Fruit fly (Drosophila melanogaster) whole organism, embryonic: ENCODE measurements around the gene CG43867.

Experiments
- Ada2b ChIP-seq: fragments of 200-800 bp; sonication (Bioruptor generic); IDR thresholded peaks from 2 replicates; pipeline ENCODE4 v1.3.6; 2022; ENCODE audit warnings: missing biosample characterization, missing genetic modification characterization
- Antp ChIP-seq: fragments of 200-800 bp; sonication (Bioruptor generic); optimal IDR thresholded peaks from 3 replicates; lab custom pipeline; 2016; ENCODE audit warnings: missing biosample characterization, missing genetic modification characterization
- B-H2 ChIP-seq: fragments of 200-800 bp; sonication (Bioruptor generic); optimal IDR thresholded peaks from 2 replicates; lab custom pipeline; 2018; ENCODE audit warnings: missing biosample characterization, mild to moderate bottlenecking, missing genetic modification characterization
- BEAF-32 ChIP-seq: fragments of 200-800 bp; sonication (Bioruptor generic); optimal IDR thresholded peaks from 3 replicates; lab custom pipeline; 2017; ENCODE audit warnings: missing biosample characterization, missing genetic modification characterization, mild to moderate bottlenecking, moderate library complexity, missing genetic modification reagents
- CG10267 ChIP-seq: fragments of 200-800 bp; sonication (Bioruptor generic); optimal IDR thresholded peaks from 2 replicates; lab custom pipeline; 2018; ENCODE audit warnings: missing biosample characterization, mild to moderate bottlenecking, missing genetic modification characterization, moderate library complexity
- CG10321 ChIP-seq: fragments of 200-800 bp; sonication (Bioruptor generic); IDR thresholded peaks from 2 replicates; pipeline ENCODE4 v1.3.6; 2022; ENCODE audit warnings: missing biosample characterization, missing genetic modification characterization
- CG10565 ChIP-seq: fragments of 200-800 bp; sonication (Bioruptor generic); optimal IDR thresholded peaks from 3 replicates; lab custom pipeline; 2016; ENCODE audit warnings: missing biosample characterization, mild to moderate bottlenecking, missing genetic modification characterization
- CG15269 ChIP-seq: fragments of 200-800 bp; sonication (Bioruptor generic); optimal IDR thresholded peaks from 2 replicates; lab custom pipeline; 2018; ENCODE audit warnings: missing biosample characterization, mild to moderate bottlenecking, missing genetic modification characterization, moderate library complexity
- CG16815 ChIP-seq: fragments of 200-800 bp; sonication (Bioruptor generic); optimal IDR thresholded peaks from 3 replicates; lab custom pipeline; 2017; ENCODE audit warnings: missing biosample characterization, mild to moderate bottlenecking, missing genetic modification characterization
- CG17568 ChIP-seq: fragments of 200-800 bp; sonication (Bioruptor generic); optimal IDR thresholded peaks from 2 replicates; lab custom pipeline; 2018; ENCODE audit warnings: missing biosample characterization, mild to moderate bottlenecking, missing genetic modification characterization, moderate library complexity
- CG17829 ChIP-seq: fragments of 200-800 bp; optimal IDR thresholded peaks from 2 replicates; lab custom pipeline; 2019; ENCODE audit warnings: missing biosample characterization, mild to moderate bottlenecking, missing genetic modification characterization, moderate library complexity
- CG1792 ChIP-seq: fragments of 200-800 bp; sonication (Bioruptor generic); optimal IDR thresholded peaks from 2 replicates; lab custom pipeline; 2016; ENCODE audit warnings: missing biosample characterization, missing genetic modification characterization
- CG2199 ChIP-seq: fragments of 200-800 bp; sonication (Bioruptor generic); IDR thresholded peaks from 3 replicates; pipeline ENCODE4 v1.3.6; 2022; ENCODE audit warnings: missing biosample characterization, missing genetic modification characterization
- CG30020 ChIP-seq: fragments of 200-800 bp; optimal IDR thresholded peaks from 2 replicates; lab custom pipeline; 2019; ENCODE audit warnings: missing biosample characterization, mild to moderate bottlenecking, missing genetic modification characterization, moderate library complexity
- CG4282 ChIP-seq: fragments of 200-800 bp; sonication (Bioruptor generic); optimal IDR thresholded peaks from 2 replicates; lab custom pipeline; 2016; ENCODE audit warnings: missing biosample characterization, missing genetic modification characterization
- CG4360 ChIP-seq: fragments of 200-800 bp; sonication (Bioruptor generic); IDR thresholded peaks from 2 replicates; pipeline ENCODE4 v1.3.6; 2022; ENCODE audit warnings: missing biosample characterization, missing genetic modification characterization
- CG6175 ChIP-seq: fragments of 200-800 bp; sonication (Bioruptor generic); IDR thresholded peaks from 3 replicates; pipeline ENCODE4 v1.3.6; 2022; ENCODE audit warnings: missing biosample characterization, missing genetic modification characterization
- CG6272 ChIP-seq: fragments of 200-800 bp; sonication (Bioruptor generic); IDR thresholded peaks from 2 replicates; pipeline ENCODE4 v1.3.6; 2022; ENCODE audit warnings: missing biosample characterization, missing genetic modification characterization
- CG6654 ChIP-seq: fragments of 200-800 bp; sonication (Bioruptor generic); optimal IDR thresholded peaks from 2 replicates; lab custom pipeline; 2017; ENCODE audit warnings: missing biosample characterization, mild to moderate bottlenecking, missing genetic modification characterization
- CG7839 ChIP-seq: fragments of 200-800 bp; sonication (Bioruptor generic); optimal IDR thresholded peaks from 3 replicates; lab custom pipeline; 2018; ENCODE audit warnings: missing biosample characterization, mild to moderate bottlenecking, missing genetic modification characterization, moderate library complexity
- CG9797 ChIP-seq: fragments of 200-800 bp; sonication (Bioruptor generic); optimal IDR thresholded peaks from 3 replicates; lab custom pipeline; 2018; ENCODE audit warnings: missing biosample characterization, mild to moderate bottlenecking, missing genetic modification characterization
- CG9932 ChIP-seq: fragments of 200-800 bp; sonication (Bioruptor generic); IDR thresholded peaks from 2 replicates; pipeline ENCODE4 v1.3.6; 2022; ENCODE audit warnings: missing biosample characterization, missing genetic modification characterization
- Chrac-16 ChIP-seq: fragments of 200-800 bp; sonication (Bioruptor generic); optimal IDR thresholded peaks from 3 replicates; lab custom pipeline; 2016; ENCODE audit warnings: missing biosample characterization, missing genetic modification characterization
- CrebB ChIP-seq: fragments of 200-800 bp; sonication (Bioruptor generic); optimal IDR thresholded peaks from 3 replicates; lab custom pipeline; 2018; ENCODE audit warnings: missing biosample characterization, mild to moderate bottlenecking, missing genetic modification characterization
- D19A ChIP-seq: fragments of 200-800 bp; optimal IDR thresholded peaks from 3 replicates; lab custom pipeline; 2019; ENCODE audit warnings: missing biosample characterization, mild to moderate bottlenecking, missing genetic modification characterization, moderate library complexity
- Doc3 ChIP-seq: fragments of 200-800 bp; sonication (Bioruptor generic); IDR thresholded peaks from 3 replicates; pipeline ENCODE4 v1.3.6; 2022; ENCODE audit warnings: missing biosample characterization, missing genetic modification characterization; ENCODE audit not compliant: partially characterized antibody
- Gug ChIP-seq: fragments of 200-800 bp; sonication (Bioruptor generic); IDR thresholded peaks from 4 replicates; pipeline ENCODE4 v1.3.6; 2022; ENCODE audit warnings: missing biosample characterization, missing genetic modification characterization
- HLH4C ChIP-seq: fragments of 200-800 bp; sonication (Bioruptor generic); IDR thresholded peaks from 3 replicates; pipeline ENCODE4 v1.3.6; 2022; ENCODE audit warnings: missing biosample characterization, missing genetic modification characterization; ENCODE audit not compliant: partially characterized antibody
- Lpt ChIP-seq: fragments of >200 bp; optimal IDR thresholded peaks from 2 replicates; lab custom pipeline; 2018; ENCODE audit warnings: missing biosample characterization, missing genetic modification characterization
- Mrtf ChIP-seq: fragments of 200-800 bp; sonication (Bioruptor generic); IDR thresholded peaks from 3 replicates; pipeline ENCODE4 v1.3.6; 2022; ENCODE audit warnings: missing biosample characterization, missing genetic modification characterization
- Nf-YA ChIP-seq: fragments of 200-800 bp; sonication (Bioruptor generic); IDR thresholded peaks from 2 replicates; pipeline ENCODE4 v1.3.6; 2022; ENCODE audit warnings: missing biosample characterization, missing genetic modification characterization
- Nf-YC ChIP-seq: fragments of 200-800 bp; optimal IDR thresholded peaks from 3 replicates; lab custom pipeline; 2019; ENCODE audit warnings: missing biosample characterization, mild to moderate bottlenecking, missing genetic modification characterization, moderate library complexity
- Optix ChIP-seq: fragments of 200-800 bp; sonication (Bioruptor generic); IDR thresholded peaks from 3 replicates; pipeline ENCODE4 v1.3.6; 2022; ENCODE audit warnings: missing biosample characterization, missing genetic modification characterization
- Side ChIP-seq: fragments of 200-800 bp; sonication (Bioruptor generic); optimal IDR thresholded peaks from 2 replicates; lab custom pipeline; 2016; ENCODE audit warnings: missing biosample characterization, missing genetic modification characterization
- Spps ChIP-seq: fragments of 200-800 bp; sonication (Bioruptor generic); optimal IDR thresholded peaks from 2 replicates; lab custom pipeline; 2018; ENCODE audit warnings: missing biosample characterization, mild to moderate bottlenecking, missing genetic modification characterization
- Sry-δ ChIP-seq: fragments of 200-800 bp; sonication (Bioruptor generic); optimal IDR thresholded peaks from 2 replicates; lab custom pipeline; 2016; ENCODE audit warnings: missing biosample characterization, missing genetic modification characterization
- Usf ChIP-seq: fragments of 200-800 bp; sonication (Bioruptor generic); optimal IDR thresholded peaks from 2 replicates; lab custom pipeline; 2017; ENCODE audit warnings: missing genotype, missing biosample characterization, missing genetic modification characterization
- ara ChIP-seq: fragments of 200-800 bp; sonication (Bioruptor generic); IDR thresholded peaks from 2 replicates; pipeline ENCODE4 v1.3.6; 2022; ENCODE audit warnings: missing biosample characterization, missing genetic modification characterization
- danr ChIP-seq: fragments of 200-800 bp; sonication (Bioruptor generic); IDR thresholded peaks from 2 replicates; pipeline ENCODE4 v1.3.6; 2022; ENCODE audit warnings: missing biosample characterization, missing genetic modification characterization
- ems ChIP-seq: fragments of 200-800 bp; sonication (Bioruptor generic); optimal IDR thresholded peaks from 3 replicates; lab custom pipeline; 2016; ENCODE audit warnings: missing biosample characterization, missing genetic modification characterization
- en ChIP-seq: fragments of 200-800 bp; sonication (Bioruptor generic); optimal IDR thresholded peaks from 2 replicates; lab custom pipeline; 2016; ENCODE audit warnings: missing biosample characterization, missing genetic modification characterization
- eyg ChIP-seq: fragments of 200-800 bp; sonication (Bioruptor generic); optimal IDR thresholded peaks from 3 replicates; lab custom pipeline; 2016; ENCODE audit warnings: missing biosample characterization, missing genetic modification characterization
- gt ChIP-seq: fragments of 200-800 bp; sonication (Bioruptor generic); IDR thresholded peaks from 2 replicates; pipeline ENCODE4 v1.3.6; 2022; ENCODE audit warnings: missing biosample characterization, missing genetic modification characterization
- h ChIP-seq: fragments of >200 bp; optimal IDR thresholded peaks from 2 replicates; lab custom pipeline; 2017
- nerfin-2 ChIP-seq: fragments of 200-800 bp; sonication (Bioruptor generic); IDR thresholded peaks from 2 replicates; pipeline ENCODE4 v1.3.6; 2022; ENCODE audit warnings: missing biosample characterization, missing genetic modification characterization; ENCODE audit not compliant: partially characterized antibody
- nom ChIP-seq: fragments of 200-800 bp; sonication (Bioruptor generic); optimal IDR thresholded peaks from 2 replicates; lab custom pipeline; 2017; ENCODE audit warnings: missing biosample characterization, missing genetic modification characterization, mild to moderate bottlenecking, moderate library complexity, missing genetic modification reagents
- org-1 ChIP-seq: fragments of 200-800 bp; sonication (Bioruptor generic); optimal IDR thresholded peaks from 2 replicates; lab custom pipeline; 2017; ENCODE audit warnings: missing biosample characterization, missing genetic modification characterization
- rib ChIP-seq: fragments of 200-800 bp; sonication (Bioruptor generic); IDR thresholded peaks from 2 replicates; pipeline ENCODE4 v1.3.6; 2022; ENCODE audit warnings: missing biosample characterization, missing genetic modification characterization
- sd ChIP-seq: fragments of 200-800 bp; sonication (Bioruptor generic); optimal IDR thresholded peaks from 3 replicates; lab custom pipeline; 2018; ENCODE audit warnings: missing biosample characterization, mild to moderate bottlenecking, missing genetic modification characterization, moderate library complexity
- ssp ChIP-seq: fragments of 200-800 bp; sonication (Bioruptor generic); IDR thresholded peaks from 2 replicates; pipeline ENCODE4 v1.3.6; 2022; ENCODE audit warnings: missing biosample characterization, missing genetic modification characterization
- tll ChIP-seq, 2 experiments: fragments of 200-800 bp in 1 of 2; fragments of >200 bp in 1 of 2; sonication (Bioruptor generic) in 1 of 2; optimal IDR thresholded peaks; 2 replicates each; lab custom pipeline; 2017 to 2019; ENCODE audit warnings: missing biosample characterization in 2 of 2, missing genetic modification characterization in 2 of 2, mild to moderate bottlenecking in 1 of 2, moderate library complexity in 1 of 2

CG43867 gene

DNA sequence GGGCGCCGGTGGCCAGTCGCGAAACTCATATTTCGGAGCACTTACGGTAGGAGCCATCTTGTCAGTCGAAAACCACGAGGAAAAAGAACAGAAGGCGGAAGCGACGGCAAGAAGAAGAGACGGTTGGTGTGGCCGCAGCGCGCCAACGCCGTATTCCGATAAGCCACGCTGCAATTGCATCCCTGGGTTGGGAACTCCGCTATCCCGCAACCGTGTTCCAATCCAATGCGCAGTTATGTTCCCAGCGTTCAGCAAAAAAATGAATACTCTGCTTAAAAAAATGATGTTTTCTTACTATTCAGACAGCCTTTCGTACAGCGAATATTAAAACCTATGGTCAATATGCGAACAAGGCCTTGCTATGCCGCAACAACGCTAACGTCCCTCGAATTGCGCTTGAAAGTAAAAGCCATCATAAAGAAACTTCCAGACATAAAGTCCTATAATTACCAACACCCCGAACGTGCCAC is 162.7 kb downstream of the CG43867 start, which contains the start of gene RpL22 (continued):
- TF ChIP-seq nerfin-2 (GFP tag; lab: Robert Waterston, UW) = no peak
- peak; percentile 83 for TF ChIP-seq eyg (GFP tag; lab: Kevin White, UChicago)
- TF ChIP-seq CG4282 (GFP tag; lab: Kevin White, UChicago) = peak; percentile 90
- peak; percentile 79 for TF ChIP-seq CG7839 (tag; lab: Kevin White, UChicago)
- peak; percentile 78 for TF ChIP-seq CG6175 (GFP tag; lab: Robert Waterston, UW)
- peak; percentile 71 for TF ChIP-seq CG16815 (GFP tag; lab: Kevin White, UChicago)
- TF ChIP-seq gt (GFP tag; lab: Robert Waterston, UW) = peak; percentile 63; the same call in 1 of the 2 replicates
- peak; percentile 89 for TF ChIP-seq CG2199 (GFP tag; lab: Robert Waterston, UW)
- TF ChIP-seq ara = peak; percentile 75
- peak; percentile 60; the same call in 2 of the 3 replicates for TF ChIP-seq Mrtf
- peak; percentile 66 for TF ChIP-seq BEAF-32 (GFP tag; lab: Kevin White, UChicago)
- peak; percentile 37; the same call in 1 of the 3 replicates for TF ChIP-seq HLH4C (GFP tag; lab: Robert Waterston, UW)
- peak; percentile 38; the same call in 1 of the 2 replicates for TF ChIP-seq CG4360 (GFP tag; lab: Robert Waterston, UW)
- TF ChIP-seq CG15269 (tag; lab: Kevin White, UChicago) = peak; percentile 71
- TF ChIP-seq CG1792 = peak; percentile 87
- TF ChIP-seq CG10321 (GFP tag; lab: Robert Waterston, UW) = peak; percentile 70
- TF ChIP-seq CG9797 (GFP tag; lab: Kevin White, UChicago) = peak; percentile 99
- TF ChIP-seq Lpt = no peak
- peak; percentile 94 for TF ChIP-seq Side (GFP tag; lab: Kevin White, UChicago)
- TF ChIP-seq CG17829 (tag; lab: Kevin White, UChicago) = peak; percentile 80
- TF ChIP-seq Optix = peak; percentile 79; the same call in 2 of the 3 replicates
- TF ChIP-seq Ada2b (GFP tag; lab: Robert Waterston, UW) = peak; percentile 58; the same call in 1 of the 2 replicates
- TF ChIP-seq Doc3 (GFP tag; lab: Robert Waterston, UW) = no peak
- peak; percentile 84 for TF ChIP-seq CG10267 (tag; lab: Kevin White, UChicago)
- TF ChIP-seq tll (GFP tag; optimal IDR thresholded peaks at IDR 0.05; lab: Kevin White, UChicago) = peak in 1 of 2 experiments; percentile 3
- peak; percentile 84 for TF ChIP-seq en
- TF ChIP-seq ssp (GFP tag; lab: Robert Waterston, UW) = peak; percentile 69
- TF ChIP-seq CG9932 (GFP tag; lab: Robert Waterston, UW) = peak; percentile 80
- peak; percentile 57 for TF ChIP-seq sd (tag; lab: Kevin White, UChicago)
- peak; percentile 85 for TF ChIP-seq rib (GFP tag; lab: Robert Waterston, UW)
- peak; percentile 89 for TF ChIP-seq org-1
- peak; percentile 80 for TF ChIP-seq Sry-δ (GFP tag; lab: Kevin White, UChicago)
- TF ChIP-seq Gug = peak; percentile 51; the same call in 2 of the 4 replicates
- peak; percentile 87 for TF ChIP-seq B-H2 (GFP tag; lab: Kevin White, UChicago)
- peak; percentile 60; the same call in 1 of the 2 replicates for TF ChIP-seq danr (GFP tag; lab: Robert Waterston, UW)
- TF ChIP-seq Chrac-16 (GFP tag; lab: Kevin White, UChicago) = peak; percentile 51
- peak; percentile 84 for TF ChIP-seq CG17568
- peak; percentile 86 for TF ChIP-seq ems
- TF ChIP-seq CG30020 (tag; lab: Kevin White, UChicago) = peak; percentile 44
- peak; percentile 87 for TF ChIP-seq nom (GFP tag; lab: Kevin White, UChicago)
- peak; percentile 50 for TF ChIP-seq Spps (tag; lab: Kevin White, UChicago)
- peak; percentile 77 for TF ChIP-seq Nf-YC (tag; lab: Kevin White, UChicago)
- TF ChIP-seq CG10565 (GFP tag; lab: Kevin White, UChicago) = peak; percentile 52
- TF ChIP-seq CG6272 (GFP tag; lab: Robert Waterston, UW) = peak; percentile 65
- TF ChIP-seq Usf (GFP tag; lab: Kevin White, UChicago) = peak; percentile 83
- no peak for TF ChIP-seq h
- peak; percentile 71 for TF ChIP-seq D19A (tag; lab: Kevin White, UChicago)
- peak; percentile 75 for TF ChIP-seq Antp
- TF ChIP-seq CrebB (tag; lab: Kevin White, UChicago) = peak; percentile 91
- TF ChIP-seq CG6654 (GFP tag; lab: Kevin White, UChicago) = peak; percentile 75
- TF ChIP-seq Nf-YA (GFP tag; lab: Robert Waterston, UW) = peak; percentile 44; the same call in 1 of the 2 replicates
